Worm (Caenorhabditis elegans) whole organism, L2 larva: ENCODE measurements around the gene spp-30.

ENCODE experiments used
- aly-2 ChIP-seq: fragments of 150-350 bp; optimal IDR thresholded peaks from 2 replicates; lab custom pipeline; 2014; ENCODE audit warnings: missing biosample characterization, missing genetic modification characterization
- nhr-12 ChIP-seq: fragments of 150-350 bp; optimal IDR thresholded peaks from 2 replicates; lab custom pipeline; 2014; ENCODE audit warnings: missing biosample characterization, missing genetic modification characterization
- nhr-23 ChIP-seq: fragments of 150-350 bp; optimal IDR thresholded peaks from 2 replicates; lab custom pipeline; 2014; ENCODE audit warnings: missing biosample characterization, missing genetic modification reagents, missing genetic modification characterization
- nhr-6 ChIP-seq: fragments of 150-350 bp; optimal IDR thresholded peaks from 2 replicates; lab custom pipeline; 2014; ENCODE audit warnings: missing biosample characterization, missing genetic modification characterization
- sma-9 ChIP-seq, 2 experiments: fragments of 150-350 bp in 1 of 2; sonication (generic microtip) in 1 of 2; optimal IDR thresholded peaks; 2 replicates each; lab custom pipeline; 2014 to 2016; ENCODE audit warnings: missing genetic modification characterization in 2 of 2, mild to moderate bottlenecking in 1 of 2, missing biosample characterization in 1 of 2, missing compliant biosample characterization in 1 of 2, missing genetic modification reagents in 1 of 2, moderate library complexity in 1 of 2

DNA sequence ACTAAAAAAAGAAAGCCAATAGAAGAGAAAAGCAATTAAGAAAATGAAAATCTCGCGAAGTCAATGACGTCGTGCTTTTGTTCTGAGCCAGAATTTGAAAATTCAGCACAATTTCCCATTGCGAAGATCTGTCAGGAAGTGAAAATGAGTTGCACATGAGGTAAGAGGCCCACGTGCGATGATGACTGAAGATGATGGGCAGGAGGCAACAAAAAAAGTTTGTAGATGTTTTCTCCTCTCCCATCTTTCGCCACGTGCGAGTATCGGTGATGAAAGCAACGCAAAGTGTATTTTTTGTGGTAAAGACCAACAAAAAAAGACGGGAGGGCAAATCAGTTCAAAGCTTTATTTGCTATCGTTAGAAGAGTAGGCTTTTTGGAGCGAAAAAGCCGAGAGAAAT, 33.6 kb upstream of the spp-30 start:
- TF ChIP-seq aly-2 (tag; lab: Kevin White, UChicago) (no peak), nhr-6 (tag; lab: Kevin White, UChicago) (no peak), nhr-12 (tag; lab: Kevin White, UChicago) (no peak), sma-9 (GFP tag; optimal IDR thresholded peaks at IDR 0.05; lab: Kevin White, UChicago) (no peak), sma-9 (tag; optimal IDR thresholded peaks at IDR 0.05; lab: Kevin White, UChicago) (no peak), nhr-23 (tag; lab: Kevin White, UChicago) (no peak)
